Fruit fly (Drosophila melanogaster): ENCODE measurements around the gene CG32069.

Gene CG32069

dm6 chr3L:11097982-11098663 lies 35.7 kb upstream of the CG32069 start, which contains the start of the genes Irbp18 and APP-BP1 (continued):
- TF ChIP-seq GATAe (GFP tag; conservative IDR thresholded peaks at IDR 0.05) (no peak; the same call in 1 of the 2 replicates), az2 (GFP tag; optimal IDR thresholded peaks at IDR 0.05) (peak; percentile 96), CG17359 (tag; optimal IDR thresholded peaks at IDR 0.05) (peak; percentile 93), insv (GFP tag; optimal IDR thresholded peaks at IDR 0.05) (peak in 1 of 2 experiments; percentile 74), NK7.1 (GFP tag; optimal IDR thresholded peaks at IDR 0.05) (peak; percentile 87), Atf6 (GFP tag; IDR thresholded peaks at IDR 0.05) (peak; percentile 89), CkIIα-i1 (GFP tag; IDR thresholded peaks at IDR 0.05) (0 out of 2 replicates have a peak, but pooled peaks have one; percentile 31), CG3281 (GFP tag; optimal IDR thresholded peaks at IDR 0.05) (peak; percentile 95), HHEX (GFP tag; optimal IDR thresholded peaks at IDR 0.05) (peak; percentile 93), tgo (GFP tag; IDR thresholded peaks at IDR 0.05) (peak; percentile 85), dan (GFP tag; IDR thresholded peaks at IDR 0.05) (no peak), Nf-YC (tag; optimal IDR thresholded peaks at IDR 0.05) (peak; percentile 82), B-H2 (GFP tag; optimal IDR thresholded peaks at IDR 0.05) (peak; percentile 91), gsb (GFP tag; IDR thresholded peaks at IDR 0.05) (peak; percentile 72), bigmax (GFP tag; optimal IDR thresholded peaks at IDR 0.05) (no peak), CG17186 (GFP tag; optimal IDR thresholded peaks at IDR 0.05) (peak; percentile 87), CG1832 (GFP tag; optimal IDR thresholded peaks at IDR 0.05) (no peak), CG9797 (GFP tag; optimal IDR thresholded peaks at IDR 0.05) (peak; percentile 25), phol (tag; optimal IDR thresholded peaks at IDR 0.05) (peak; percentile 93), esg (GFP tag; conservative IDR thresholded peaks at IDR 0.05) (peak; percentile 83), Pdp1 (GFP tag; optimal IDR thresholded peaks at IDR 0.05) (peak; percentile 92 to 96), CG7987 (GFP tag; optimal IDR thresholded peaks at IDR 0.05) (peak; percentile 85), onecut (GFP tag; IDR thresholded peaks at IDR 0.05) (peak; percentile 65), CG6689 (GFP tag; IDR thresholded peaks at IDR 0.05) (peak; percentile 91), zen2 (GFP tag; IDR thresholded peaks at IDR 0.05; ENCODE audit: partially characterized antibody) (no peak), CG4424 (GFP tag; optimal IDR thresholded peaks at IDR 0.05) (peak; percentile 96), caup (GFP tag; optimal IDR thresholded peaks at IDR 0.05; ENCODE audit: severe bottlenecking) (peak; percentile 95), wek (GFP tag; optimal IDR thresholded peaks at IDR 0.05) (peak; percentile 70), fd96Cb (tag; optimal IDR thresholded peaks at IDR 0.05) (peak; percentile 89), stwl (tag; optimal IDR thresholded peaks at IDR 0.05) (peak; percentile 68), CG2199 (GFP tag; IDR thresholded peaks at IDR 0.05) (0 out of 3 replicates have a peak, but pooled peaks have one; percentile 43), CG33213 (GFP tag; optimal IDR thresholded peaks at IDR 0.05) (peak; percentile 88), CG17361 (GFP tag; IDR thresholded peaks at IDR 0.05) (peak; percentile 97), Hey (tag; optimal IDR thresholded peaks at IDR 0.05) (peak; percentile 69), CG5953 (GFP tag; IDR thresholded peaks at IDR 0.05) (no peak; the same call in 1 of the 2 replicates), pho (GFP tag; optimal IDR thresholded peaks at IDR 0.05) (peak; percentile 96), CG14441 (GFP tag; IDR thresholded peaks at IDR 0.05) (peak; percentile 87), so (GFP tag; IDR thresholded peaks at IDR 0.05) (peak; percentile 91), CG3726 (GFP tag; IDR thresholded peaks at IDR 0.05) (peak; percentile 91; the same call in 2 of the 3 replicates), CG2129 (GFP tag; IDR thresholded peaks at IDR 0.05; ENCODE audit: partially characterized antibody) (no peak), Hand (GFP tag; optimal IDR thresholded peaks at IDR 0.05) (peak; percentile 84), lmd (GFP tag; IDR thresholded peaks at IDR 0.05) (peak; percentile 86), CG8478 (optimal IDR thresholded peaks at IDR 0.05) (no peak), Dip2 (GFP tag; IDR thresholded peaks at IDR 0.05) (no peak), nom (GFP tag; optimal IDR thresholded peaks at IDR 0.05) (peak; percentile 76), sim (GFP tag; IDR thresholded peaks at IDR 0.05) (peak; percentile 68; the same call in 1 of the 2 replicates), mirr (GFP tag; optimal IDR thresholded peaks at IDR 0.05) (peak; percentile 80), zfh2 (GFP tag; optimal IDR thresholded peaks at IDR 0.05) (peak; percentile 96), CG10543 (GFP tag; optimal IDR thresholded peaks at IDR 0.05) (peak; percentile 93)
